Worm (Caenorhabditis elegans): ENCODE data around the gene nhr-117.

Gene nhr-117

DNA sequence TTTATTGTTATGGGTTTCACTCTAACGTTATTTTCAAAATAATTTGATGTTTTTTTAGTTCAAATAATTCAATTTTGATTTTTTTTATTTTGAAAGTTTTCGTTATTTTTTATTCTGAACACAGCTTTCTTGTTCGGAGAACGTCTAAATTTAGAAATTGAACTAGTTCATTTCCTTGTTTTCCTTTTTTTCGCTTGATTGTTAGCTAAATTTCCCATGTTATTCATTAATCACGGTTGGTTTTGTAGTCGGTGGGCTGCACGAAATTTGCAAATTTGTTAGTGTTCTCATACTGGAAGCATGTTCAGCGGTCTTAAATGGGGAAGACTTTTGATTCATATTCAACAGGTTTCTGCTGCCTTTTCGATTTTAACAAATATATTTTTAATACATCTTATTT, 14.5 kb upstream of the nhr-117 start, which contains the start of gene str-222:
Gene str-222, plus strand, starts transcription at position 301 of the 400 bp plus-strand sequence.
- TF ChIP-seq lsy-2 (tag; optimal IDR thresholded peaks at IDR 0.05) (no peak), ceh-83 (GFP tag; optimal IDR thresholded peaks at IDR 0.05) (no peak), nhr-28 (tag; optimal IDR thresholded peaks at IDR 0.05) (no peak), flh-1 (GFP tag; optimal IDR thresholded peaks at IDR 0.05) (no peak), hlh-1 (tag; optimal IDR thresholded peaks at IDR 0.05) (no peak), zip-8 (tag; optimal IDR thresholded peaks at IDR 0.05) (no peak), nhr-12 (tag; optimal IDR thresholded peaks at IDR 0.05) (no peak), sptf-1 (tag; optimal IDR thresholded peaks at IDR 0.05) (no peak), unc-39 (tag; optimal IDR thresholded peaks at IDR 0.05) (no peak), bed-3 (GFP tag; optimal IDR thresholded peaks at IDR 0.05) (no peak), unc-120 (tag; optimal IDR thresholded peaks at IDR 0.05; ENCODE audit: poor library complexity, severe bottlenecking) (no peak), nhr-76 (tag; optimal IDR thresholded peaks at IDR 0.05) (no peak), cnd-1 (tag; optimal IDR thresholded peaks at IDR 0.05) (no peak), sem-2 (GFP tag; optimal IDR thresholded peaks at IDR 0.05) (no peak), unc-62 (GFP tag; optimal IDR thresholded peaks at IDR 0.05) (no peak), pha-4 (tag; optimal IDR thresholded peaks at IDR 0.05) (no peak), tbx-8 (GFP tag; optimal IDR thresholded peaks at IDR 0.05) (no peak)

DNA sequence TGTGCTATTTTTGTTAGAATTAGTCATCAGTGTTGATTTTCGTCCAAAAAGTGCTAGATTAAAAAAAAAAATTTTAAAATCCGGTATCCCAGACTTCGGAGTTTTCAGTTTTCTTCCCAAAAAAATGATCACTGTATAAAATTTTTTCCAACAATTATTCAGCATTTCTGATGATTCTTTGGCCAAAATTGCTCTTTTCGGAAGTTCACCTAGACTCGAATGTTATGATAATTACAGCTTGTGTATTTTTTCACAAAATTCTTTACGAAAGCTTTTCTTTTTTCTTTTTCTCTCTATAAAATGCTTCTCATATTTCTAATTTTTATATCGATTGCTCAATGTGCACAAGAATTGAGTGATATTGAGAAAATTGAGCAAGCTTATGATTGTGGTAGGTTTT, 10.4 kb upstream of the nhr-117 start, which contains the start of gene irld-17:
Gene irld-17, plus strand, starts transcription at position 301 of the 400 bp plus-strand sequence.
- TF ChIP-seq ces-1 (GFP tag; optimal IDR thresholded peaks at IDR 0.05), result no peak
- TF ChIP-seq bed-3 (GFP tag; optimal IDR thresholded peaks at IDR 0.05), result no peak
- TF ChIP-seq ztf-11 (tag; optimal IDR thresholded peaks at IDR 0.05), result no peak
- TF ChIP-seq zip-8 (tag; optimal IDR thresholded peaks at IDR 0.05), result no peak
- no peak for TF ChIP-seq sem-2 (GFP tag; optimal IDR thresholded peaks at IDR 0.05)
- no peak for TF ChIP-seq M03D4.4 (tag; optimal IDR thresholded peaks at IDR 0.05)
- no peak for TF ChIP-seq flh-1 (GFP tag; optimal IDR thresholded peaks at IDR 0.05)
- TF ChIP-seq ceh-39 (tag; optimal IDR thresholded peaks at IDR 0.05), result no peak
- no peak for TF ChIP-seq mep-1 (tag; optimal IDR thresholded peaks at IDR 0.05)
- no peak for TF ChIP-seq drap-1 (GFP tag; optimal IDR thresholded peaks at IDR 0.05)
- TF ChIP-seq ceh-43 (GFP tag; optimal IDR thresholded peaks at IDR 0.05), result no peak
- no peak for TF ChIP-seq nhr-28 (tag; optimal IDR thresholded peaks at IDR 0.05)
- no peak for TF ChIP-seq pha-4 (tag; optimal IDR thresholded peaks at IDR 0.05)
- TF ChIP-seq lin-32 (GFP tag; optimal IDR thresholded peaks at IDR 0.05), result no peak
- TF ChIP-seq tbx-8 (GFP tag; optimal IDR thresholded peaks at IDR 0.05), result no peak
- TF ChIP-seq lsy-2 (tag; optimal IDR thresholded peaks at IDR 0.05), result no peak
- no peak for TF ChIP-seq elt-3 (tag; optimal IDR thresholded peaks at IDR 0.05)
- no peak for TF ChIP-seq hlh-1 (tag; optimal IDR thresholded peaks at IDR 0.05)

DNA sequence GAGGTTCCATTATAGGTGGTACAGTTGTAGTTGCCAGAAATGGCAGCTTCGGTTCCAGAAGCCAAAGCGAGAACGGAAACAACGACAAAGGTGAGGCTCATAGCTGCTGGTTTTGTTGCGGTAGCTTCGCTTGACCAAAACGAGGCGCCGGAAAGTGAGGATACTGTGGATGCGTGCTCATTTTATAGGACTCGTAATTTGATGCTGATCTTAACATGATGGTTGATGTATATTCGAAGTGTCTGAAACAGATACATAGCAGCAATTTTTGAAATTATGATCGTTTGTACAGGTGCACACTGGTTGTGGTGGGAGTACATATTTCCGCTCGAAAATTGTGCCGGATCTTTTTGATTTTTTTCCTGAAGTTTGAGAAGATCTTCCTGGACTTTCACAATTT, 9.8 kb upstream of the nhr-117 start, which contains the start of gene Y46H3D.8:
Gene Y46H3D.8, minus strand, starts transcription at position 101 of the 400 bp plus-strand sequence.
- TF ChIP-seq lsy-2 (tag; optimal IDR thresholded peaks at IDR 0.05) (no peak), sptf-1 (tag; optimal IDR thresholded peaks at IDR 0.05) (no peak), mep-1 (tag; optimal IDR thresholded peaks at IDR 0.05) (no peak), cnd-1 (tag; optimal IDR thresholded peaks at IDR 0.05) (no peak)

DNA sequence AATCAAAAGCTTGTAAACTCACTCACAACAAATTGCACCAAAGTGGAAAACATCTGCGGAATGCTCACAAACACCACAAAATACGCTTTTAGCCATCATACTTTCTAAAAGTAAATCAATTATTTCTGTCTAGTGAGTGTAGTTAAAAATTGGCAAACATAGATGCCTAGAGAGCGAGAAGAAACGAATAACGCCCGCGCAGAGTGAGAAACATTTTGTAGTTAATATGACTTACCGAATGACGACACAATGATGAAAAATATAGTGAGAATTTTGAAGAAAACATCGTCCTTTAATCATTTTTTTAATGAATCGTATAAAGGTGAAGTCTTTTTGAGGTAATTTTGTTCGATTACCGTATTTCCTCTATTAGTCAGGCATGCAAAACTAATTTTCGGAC, 8.0 kb upstream of the nhr-117 start, which contains the start of gene nhr-238:
Gene nhr-238, minus strand, starts transcription at position 104 of the 400 bp plus-strand sequence.
- no peak for TF ChIP-seq lin-13 (tag; optimal IDR thresholded peaks at IDR 0.05)
- TF ChIP-seq bed-3 (GFP tag; optimal IDR thresholded peaks at IDR 0.05), result no peak
- TF ChIP-seq nhr-28 (tag; optimal IDR thresholded peaks at IDR 0.05), result peak; percentile 52

DNA sequence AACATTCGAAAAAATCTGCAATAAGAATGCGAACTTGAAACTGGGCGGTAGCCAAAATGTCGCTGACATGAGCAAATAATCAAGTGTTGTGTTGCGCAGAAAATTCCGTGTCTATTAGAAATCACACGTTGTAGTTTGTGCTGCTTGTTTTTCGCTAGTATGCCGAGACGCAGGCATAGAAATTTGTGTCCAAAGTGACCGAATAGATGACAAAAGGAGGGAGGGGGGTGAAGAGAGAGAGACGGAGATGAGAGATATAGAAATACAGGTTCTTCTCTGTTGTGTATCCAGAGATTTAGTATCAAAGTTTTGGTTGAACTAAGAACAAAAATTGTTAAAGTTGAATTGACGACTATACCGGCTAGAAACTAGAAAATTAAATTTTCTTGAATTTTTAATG, 5.9 kb upstream of the nhr-117 start:
- TF ChIP-seq nhr-2 (tag; optimal IDR thresholded peaks at IDR 0.05), result no peak
- TF ChIP-seq unc-62 (GFP tag; optimal IDR thresholded peaks at IDR 0.05), result peak; percentile 12
- no peak for TF ChIP-seq ceh-43 (GFP tag; optimal IDR thresholded peaks at IDR 0.05)
- peak; percentile 61 for TF ChIP-seq pha-4 (tag; optimal IDR thresholded peaks at IDR 0.05)
- TF ChIP-seq nhr-28 (tag; optimal IDR thresholded peaks at IDR 0.05), result peak; percentile 94
- no peak for TF ChIP-seq M03D4.4 (tag; optimal IDR thresholded peaks at IDR 0.05)
- no peak for TF ChIP-seq zip-8 (tag; optimal IDR thresholded peaks at IDR 0.05)
- TF ChIP-seq mep-1 (tag; optimal IDR thresholded peaks at IDR 0.05), result peak; percentile 69
- peak; percentile 72 for TF ChIP-seq ham-2 (GFP tag; optimal IDR thresholded peaks at IDR 0.05)
- TF ChIP-seq elt-1 (tag; optimal IDR thresholded peaks at IDR 0.05; ENCODE audit: borderline replicate concordance, insufficient read depth), result peak; percentile 15
- TF ChIP-seq ces-1 (GFP tag; optimal IDR thresholded peaks at IDR 0.05), result no peak
